Fruit fly (Drosophila melanogaster): ENCODE results near the gene g.
A peak's percentile ranks its signal among the peaks of the same experiment; 100 is the strongest.

Gene g

dm6 chrX:13698717-13699427 is 37.2 kb downstream of the g start:
- TF ChIP-seq Hnf4 (GFP tag; optimal IDR thresholded peaks at IDR 0.05) (no peak), br (GFP tag; optimal IDR thresholded peaks at IDR 0.05) (no peak), GATAd (GFP tag; optimal IDR thresholded peaks at IDR 0.05) (no peak), CG32264 (GFP tag; optimal IDR thresholded peaks at IDR 0.05) (no peak), sage (GFP tag; optimal IDR thresholded peaks at IDR 0.05) (no peak), rgr (GFP tag; optimal IDR thresholded peaks at IDR 0.05) (peak; percentile 10)

- no peak for TF ChIP-seq Mio (GFP tag; optimal IDR thresholded peaks at IDR 0.05)
- TF ChIP-seq h (GFP tag; optimal IDR thresholded peaks at IDR 0.05), result no peak
- no peak for TF ChIP-seq foxo (GFP tag; optimal IDR thresholded peaks at IDR 0.05)
- no peak for TF ChIP-seq CG9705 (GFP tag; optimal IDR thresholded peaks at IDR 0.05)
- TF ChIP-seq fru (GFP tag; optimal IDR thresholded peaks at IDR 0.05), result no peak
- TF ChIP-seq ey (GFP tag; optimal IDR thresholded peaks at IDR 0.05), result no peak
- no peak for TF ChIP-seq Jra (GFP tag; optimal IDR thresholded peaks at IDR 0.05)
- TF ChIP-seq Dif (GFP tag; optimal IDR thresholded peaks at IDR 0.05; ENCODE audit: partially characterized antibody), result no peak
- TF ChIP-seq jim (GFP tag; optimal IDR thresholded peaks at IDR 0.05), result no peak
- no peak for TF ChIP-seq dsf (GFP tag; optimal IDR thresholded peaks at IDR 0.05; ENCODE audit: borderline replicate concordance)
- TF ChIP-seq CrebA (GFP tag; optimal IDR thresholded peaks at IDR 0.05; ENCODE audit: borderline replicate concordance), result no peak
- no peak for TF ChIP-seq Dfd (GFP tag; optimal IDR thresholded peaks at IDR 0.05)
- no peak for TF ChIP-seq N (GFP tag; optimal IDR thresholded peaks at IDR 0.05)
- no peak for TF ChIP-seq rgr (GFP tag; optimal IDR thresholded peaks at IDR 0.05)
- TF ChIP-seq Myc (optimal IDR thresholded peaks at IDR 0.05), result no peak
- TF ChIP-seq HLH106 (tag; optimal IDR thresholded peaks at IDR 0.05), result no peak
- TF ChIP-seq tai (GFP tag; optimal IDR thresholded peaks at IDR 0.05), result no peak
These were observed 44.1 kb downstream of the g start, which contains the start of gene Nna1 for dm6 chrX:13691992-13692391. TSS of gene Nna1 (plus strand) at chrX:13692292.

DNA sequence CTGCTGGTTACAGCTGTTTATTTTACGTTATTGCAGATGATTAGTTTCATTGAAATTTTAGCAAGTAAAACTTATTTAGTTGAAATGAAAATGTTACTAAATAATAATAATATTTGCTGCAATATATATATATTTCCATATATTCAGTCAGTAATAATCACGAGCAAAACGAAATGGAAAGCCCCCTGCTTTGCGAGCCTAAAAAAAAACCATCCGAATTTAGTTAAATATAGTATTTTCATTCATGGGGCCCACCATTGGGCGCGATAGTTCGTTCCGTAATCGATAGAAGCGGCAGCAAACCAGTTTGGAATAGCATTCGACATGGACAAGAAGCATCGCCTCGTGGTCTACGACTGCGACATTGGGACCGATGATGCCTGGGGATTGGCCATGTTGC is 53.4 kb downstream of the g start, which contains the start of gene CG11158:
Gene CG11158, plus strand, starts transcription at position 301 of the 400 bp plus-strand sequence.
- TF ChIP-seq brk (GFP tag; optimal IDR thresholded peaks at IDR 0.05) (no peak), br (GFP tag; optimal IDR thresholded peaks at IDR 0.05) (no peak)

DNA sequence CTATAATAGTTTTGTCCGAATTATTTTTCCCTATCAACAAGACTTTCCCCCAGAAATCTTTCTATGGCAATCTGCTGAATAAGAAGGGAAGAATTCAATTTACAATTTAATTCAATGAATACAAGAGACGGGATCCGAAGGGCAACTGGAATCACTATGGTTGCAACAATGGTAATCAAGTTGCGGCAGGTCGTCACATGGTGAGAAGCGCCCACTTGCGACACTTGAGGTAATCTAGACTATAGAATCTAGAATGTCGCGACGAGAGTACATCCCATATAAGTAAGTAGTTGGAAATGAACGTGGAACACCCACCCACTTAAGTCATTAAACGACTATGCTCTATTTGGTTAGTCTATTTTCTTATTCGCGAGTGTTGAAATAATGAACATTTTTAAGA is 54.2 kb downstream of the g start:
- TF ChIP-seq dl (GFP tag; optimal IDR thresholded peaks at IDR 0.05; ENCODE audit: insufficient read depth in 1 of 2, partially characterized antibody in 2 of 2) (no peak), HLH106 (tag; optimal IDR thresholded peaks at IDR 0.05) (no peak), Jra (GFP tag; optimal IDR thresholded peaks at IDR 0.05) (no peak), ey (GFP tag; optimal IDR thresholded peaks at IDR 0.05) (no peak), Sp1 (GFP tag; optimal IDR thresholded peaks at IDR 0.05) (no peak), Rel (GFP tag; optimal IDR thresholded peaks at IDR 0.05) (no peak), Rel (tag; optimal IDR thresholded peaks at IDR 0.05) (no peak)

- no peak for TF ChIP-seq Dfd (GFP tag; optimal IDR thresholded peaks at IDR 0.05)
- no peak for TF ChIP-seq brk (GFP tag; optimal IDR thresholded peaks at IDR 0.05)
- TF ChIP-seq CG32264 (GFP tag; optimal IDR thresholded peaks at IDR 0.05), result no peak
- TF ChIP-seq Myc (optimal IDR thresholded peaks at IDR 0.05), result no peak
- no peak for TF ChIP-seq Hnf4 (GFP tag; optimal IDR thresholded peaks at IDR 0.05)
- no peak for TF ChIP-seq Abd-B (GFP tag; optimal IDR thresholded peaks at IDR 0.05)
- no peak for TF ChIP-seq psq (GFP tag; optimal IDR thresholded peaks at IDR 0.05)
- no peak for TF ChIP-seq dmrt93B (GFP tag; optimal IDR thresholded peaks at IDR 0.05)
- no peak for TF ChIP-seq Dif (GFP tag; optimal IDR thresholded peaks at IDR 0.05; ENCODE audit: partially characterized antibody)
- no peak for TF ChIP-seq jim (GFP tag; optimal IDR thresholded peaks at IDR 0.05)
- no peak for TF ChIP-seq foxo (GFP tag; optimal IDR thresholded peaks at IDR 0.05)
- TF ChIP-seq fru (GFP tag; optimal IDR thresholded peaks at IDR 0.05), result no peak
- TF ChIP-seq sv (GFP tag; optimal IDR thresholded peaks at IDR 0.05), result no peak
- no peak for TF ChIP-seq Mio (GFP tag; optimal IDR thresholded peaks at IDR 0.05)
- no peak for TF ChIP-seq pan (optimal IDR thresholded peaks at IDR 0.05)
- no peak for TF ChIP-seq Jra (GFP tag; optimal IDR thresholded peaks at IDR 0.05)
- no peak for TF ChIP-seq h (GFP tag; optimal IDR thresholded peaks at IDR 0.05)
These were observed 55.8 kb downstream of the g start, which contains the start of gene CG12177 for dm6 chrX:13680262-13680661. TSS of gene CG12177 (minus strand) at chrX:13680500.

Measured in whole organism, wandering third instar larva.